Worm (Caenorhabditis elegans) whole organism, L1 larva: ENCODE data around the gene srh-299.

Experiments used
- C04F5.9 ChIP-seq: sonication (generic microtip); optimal IDR thresholded peaks from 2 replicates; lab custom pipeline; 2016; ENCODE audit warnings: missing genetic modification characterization, missing compliant biosample characterization
- C16A3.4 ChIP-seq: fragments of 150-350 bp; optimal IDR thresholded peaks from 2 replicates; lab custom pipeline; 2014; ENCODE audit warnings: missing biosample characterization, missing genetic modification characterization
- C34B4.2 ChIP-seq: sonication (generic microtip); optimal IDR thresholded peaks from 2 replicates; lab custom pipeline; 2017; ENCODE audit warnings: mild to moderate bottlenecking, missing genetic modification characterization, missing compliant biosample characterization
- ceh-63 ChIP-seq: fragments of 200-800 bp; sonication (Bioruptor generic); optimal IDR thresholded peaks from 2 replicates; lab custom pipeline; 2018; ENCODE audit warnings: mild to moderate bottlenecking, missing genetic modification characterization, missing compliant biosample characterization
- ceh-88 ChIP-seq: fragments of 200-800 bp; sonication (Bioruptor generic); IDR thresholded peaks from 2 replicates; pipeline ENCODE4 v1.3.6; 2022; ENCODE audit warnings: missing genetic modification characterization, missing compliant biosample characterization
- dpl-1 ChIP-seq, 3 experiments: fragments of 150-350 bp in 2 of 3; sonication (generic microtip) in 1 of 3; optimal IDR thresholded peaks; 2 replicates each; lab custom pipeline; 2014 to 2017; ENCODE audit warnings: missing biosample characterization in 3 of 3, missing genetic modification characterization in 3 of 3, missing genetic modification reagents in 3 of 3
- dsc-1 ChIP-seq: sonication (generic microtip); optimal IDR thresholded peaks from 2 replicates; lab custom pipeline; 2016; ENCODE audit warnings: mild to moderate bottlenecking, missing genetic modification characterization, missing compliant biosample characterization
- efl-1 ChIP-seq, 4 experiments: fragments of 150-350 bp; optimal IDR thresholded peaks in 3 of 4; peaks in 1 of 4; 1 replicate in 1 of 4; 2 replicates in 3 of 4; lab custom pipeline; 2014; ENCODE audit warnings: missing biosample characterization in 2 of 4, missing genetic modification characterization in 2 of 4, missing genetic modification reagents in 2 of 4
- efl-3 ChIP-seq: fragments of 200-800 bp; sonication (Bioruptor generic); optimal IDR thresholded peaks from 2 replicates; lab custom pipeline; 2018; ENCODE audit warnings: mild to moderate bottlenecking, missing genetic modification characterization, missing compliant biosample characterization
- egl-13 ChIP-seq: sonication (generic microtip); optimal IDR thresholded peaks from 2 replicates; lab custom pipeline; 2016; ENCODE audit warnings: missing genotype, missing genetic modification reagents, missing genetic modification characterization, missing compliant biosample characterization
- elt-2 ChIP-seq: sonication (generic microtip); optimal IDR thresholded peaks from 2 replicates; lab custom pipeline; 2016; ENCODE audit warnings: missing genetic modification characterization, mild to moderate bottlenecking, inconsistent platforms, missing compliant biosample characterization, missing genetic modification reagents
- fkh-10 ChIP-seq: sonication (generic microtip); optimal IDR thresholded peaks from 2 replicates; lab custom pipeline; 2017; ENCODE audit warnings: missing biosample characterization, missing genetic modification reagents, missing genetic modification characterization
- fkh-4 ChIP-seq: sonication (generic microtip); optimal IDR thresholded peaks from 2 replicates; lab custom pipeline; 2016; ENCODE audit warnings: missing compliant biosample characterization, missing genetic modification characterization, borderline replicate concordance
- fkh-8 ChIP-seq: sonication (generic microtip); optimal IDR thresholded peaks from 2 replicates; lab custom pipeline; 2016; ENCODE audit warnings: mild to moderate bottlenecking, missing genetic modification characterization, missing compliant biosample characterization
- hlh-17 ChIP-seq: fragments of 200-800 bp; sonication (Bioruptor generic); optimal IDR thresholded peaks from 2 replicates; lab custom pipeline; 2018; ENCODE audit warnings: missing genetic modification characterization, mild to moderate bottlenecking, missing compliant biosample characterization, moderate library complexity, borderline replicate concordance
- hlh-4 ChIP-seq: sonication (generic microtip); optimal IDR thresholded peaks from 2 replicates; lab custom pipeline; 2016; ENCODE audit warnings: mild to moderate bottlenecking, missing genetic modification characterization, missing compliant biosample characterization
- jun-1 ChIP-seq: fragments of 150-350 bp; optimal IDR thresholded peaks from 2 replicates; lab custom pipeline; 2014; ENCODE audit warnings: missing biosample characterization, missing genetic modification reagents, missing genetic modification characterization
- lin-13 ChIP-seq: fragments of 150-350 bp; optimal IDR thresholded peaks from 2 replicates; lab custom pipeline; 2014; ENCODE audit warnings: missing biosample characterization, missing genetic modification reagents, missing genetic modification characterization
- mdl-1 ChIP-seq, 2 experiments: fragments of 150-350 bp; optimal IDR thresholded peaks; 2 replicates each; lab custom pipeline; 2014 to 2017; ENCODE audit warnings: missing biosample characterization in 2 of 2, missing genetic modification characterization in 2 of 2, inconsistent platforms in 1 of 2
- nhr-11 ChIP-seq: fragments of 150-350 bp; optimal IDR thresholded peaks from 2 replicates; lab custom pipeline; 2014; ENCODE audit warnings: missing biosample characterization, missing genetic modification characterization
- nhr-71 ChIP-seq: sonication (generic microtip); optimal IDR thresholded peaks from 2 replicates; lab custom pipeline; 2016; ENCODE audit warnings: mild to moderate bottlenecking, missing genetic modification characterization, moderate library complexity, missing compliant biosample characterization
- nhr-90 ChIP-seq: sonication (generic microtip); optimal IDR thresholded peaks from 2 replicates; lab custom pipeline; 2016; ENCODE audit warnings: mild to moderate bottlenecking, missing genetic modification characterization, missing compliant biosample characterization; ENCODE audit not compliant: poor library complexity
- rnt-1 ChIP-seq: sonication (generic microtip); optimal IDR thresholded peaks from 2 replicates; lab custom pipeline; 2016; ENCODE audit warnings: mild to moderate bottlenecking, missing genetic modification characterization, moderate library complexity, missing compliant biosample characterization
- skn-1 ChIP-seq: fragments of 150-350 bp; optimal IDR thresholded peaks from 2 replicates; lab custom pipeline; 2014; ENCODE audit warnings: missing biosample characterization, missing genetic modification characterization
- snpc-4 ChIP-seq: fragments of 150-350 bp; optimal IDR thresholded peaks from 2 replicates; lab custom pipeline; 2014; ENCODE audit warnings: missing biosample characterization, missing genetic modification characterization
- sox-4 ChIP-seq: sonication (generic microtip); optimal IDR thresholded peaks from 2 replicates; lab custom pipeline; 2016; ENCODE audit warnings: missing genetic modification characterization, missing compliant biosample characterization
- sptf-1 ChIP-seq: fragments of 150-350 bp; optimal IDR thresholded peaks from 2 replicates; lab custom pipeline; 2014; ENCODE audit warnings: missing biosample characterization, missing genetic modification characterization
- swsn-7 ChIP-seq: sonication (generic microtip); optimal IDR thresholded peaks from 2 replicates; lab custom pipeline; 2016; ENCODE audit warnings: missing genetic modification characterization, missing compliant biosample characterization
- tlp-1 ChIP-seq: fragments of 150-350 bp; optimal IDR thresholded peaks from 2 replicates; lab custom pipeline; 2014; ENCODE audit warnings: missing biosample characterization, missing genetic modification characterization
- unc-130 ChIP-seq: fragments of 150-350 bp; optimal IDR thresholded peaks from 2 replicates; lab custom pipeline; 2017; ENCODE audit warnings: missing biosample characterization, missing genetic modification characterization, inconsistent platforms
- unc-30 ChIP-seq: sonication (generic microtip); optimal IDR thresholded peaks from 2 replicates; lab custom pipeline; 2017; ENCODE audit warnings: missing biosample characterization, missing genetic modification characterization
- unc-98 ChIP-seq: fragments of 200-800 bp; sonication (Bioruptor generic); IDR thresholded peaks from 2 replicates; pipeline ENCODE4 v1.3.6; 2022; ENCODE audit warnings: missing genetic modification characterization, missing compliant biosample characterization
- xbp-1 ChIP-seq: sonication (generic microtip); optimal IDR thresholded peaks from 2 replicates; lab custom pipeline; 2016; ENCODE audit warnings: missing genetic modification characterization, missing compliant biosample characterization

srh-299 gene

ce11 chrV:15899696-15900095, 36.6 kb downstream of the srh-299 start, which contains the start of gene T06C12.14:
Gene T06C12.14 (plus strand): TSS chrV:15899996.
- TF ChIP-seq efl-1 (optimal IDR thresholded peaks at IDR 0.05; lab: Kevin White, UChicago) (no peak), efl-1 (GFP tag; optimal IDR thresholded peaks at IDR 0.05 in 1 of 2; lab: Kevin White, UChicago) (no peak), unc-130 (tag; lab: Kevin White, UChicago) (no peak), mdl-1 (tag; optimal IDR thresholded peaks at IDR 0.05; lab: Kevin White, UChicago) (no peak), ceh-63 (GFP tag; lab: Kevin White, UChicago) (no peak)

ce11 chrV:15900564-15900963, 37.4 kb downstream of the srh-299 start:
- TF ChIP-seq efl-1 (optimal IDR thresholded peaks at IDR 0.05; lab: Kevin White, UChicago), result no peak
- peak in 1 of 2 experiments; percentile 90 for TF ChIP-seq efl-1 (GFP tag; optimal IDR thresholded peaks at IDR 0.05 in 1 of 2; lab: Kevin White, UChicago)
- no peak for TF ChIP-seq jun-1 (tag; lab: Kevin White, UChicago)
- TF ChIP-seq hlh-4 (tag; lab: Kevin White, UChicago), result no peak
- no peak for TF ChIP-seq lin-13 (GFP tag; lab: Kevin White, UChicago)

- TF ChIP-seq elt-2 (tag; lab: Kevin White, UChicago), result peak; percentile 4
These were observed 42.4 kb downstream of the srh-299 start, which contains the start of the genes F35E8.1 and F35E8.2 for ce11 chrV:15905530-15905929. Gene F35E8.1 (minus strand): TSS chrV:15905630. Gene F35E8.2 (plus strand): TSS chrV:15905661.

DNA sequence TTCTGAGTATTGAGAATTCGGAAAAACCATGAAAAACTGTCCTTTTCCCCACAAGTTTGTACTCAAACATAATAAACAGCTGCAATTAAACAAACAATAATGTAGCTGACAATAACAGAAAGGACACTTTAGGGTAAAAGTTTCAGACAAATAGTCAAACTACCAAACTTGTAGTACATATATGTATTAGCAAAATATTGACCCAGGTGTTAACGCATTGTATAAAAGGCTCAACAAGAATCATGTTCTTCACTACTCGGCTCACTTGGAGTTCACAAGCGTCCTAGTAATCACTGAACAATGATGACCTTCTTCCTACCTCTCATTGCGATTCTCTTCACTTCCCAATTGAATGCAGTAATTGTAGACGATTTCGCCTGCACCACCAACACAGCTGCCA, 48.7 kb downstream of the srh-299 start, which contains the start of gene F35E8.6:
TSS of gene F35E8.6 (plus strand) at position 301 of the 400 bp plus-strand sequence.
- no peak for TF ChIP-seq nhr-71 (tag; lab: Kevin White, UChicago)
- no peak for TF ChIP-seq swsn-7 (tag; lab: Kevin White, UChicago)
- TF ChIP-seq unc-30 (tag; lab: Kevin White, UChicago), result no peak
- no peak for TF ChIP-seq xbp-1 (tag; lab: Kevin White, UChicago)
- no peak for TF ChIP-seq fkh-8 (tag; lab: Kevin White, UChicago)
- TF ChIP-seq lin-13 (GFP tag; lab: Kevin White, UChicago), result no peak
- TF ChIP-seq fkh-4, result no peak
- no peak for TF ChIP-seq C04F5.9 (tag; lab: Kevin White, UChicago)
- no peak for TF ChIP-seq unc-130 (tag; lab: Kevin White, UChicago)
- no peak for TF ChIP-seq nhr-90 (tag; lab: Kevin White, UChicago)
- TF ChIP-seq fkh-10 (GFP tag; lab: Kevin White, UChicago), result no peak
- TF ChIP-seq dpl-1 (GFP tag; optimal IDR thresholded peaks at IDR 0.05; lab: Kevin White, UChicago), result no peak
- no peak for TF ChIP-seq hlh-17 (GFP tag; lab: Kevin White, UChicago)
- no peak for TF ChIP-seq skn-1 (tag; lab: Kevin White, UChicago)
- no peak for TF ChIP-seq C16A3.4 (tag; lab: Kevin White, UChicago)
- no peak for TF ChIP-seq unc-98
- TF ChIP-seq snpc-4, result no peak
- no peak for TF ChIP-seq sox-4
- TF ChIP-seq nhr-11, result no peak
- TF ChIP-seq egl-13, result no peak

DNA sequence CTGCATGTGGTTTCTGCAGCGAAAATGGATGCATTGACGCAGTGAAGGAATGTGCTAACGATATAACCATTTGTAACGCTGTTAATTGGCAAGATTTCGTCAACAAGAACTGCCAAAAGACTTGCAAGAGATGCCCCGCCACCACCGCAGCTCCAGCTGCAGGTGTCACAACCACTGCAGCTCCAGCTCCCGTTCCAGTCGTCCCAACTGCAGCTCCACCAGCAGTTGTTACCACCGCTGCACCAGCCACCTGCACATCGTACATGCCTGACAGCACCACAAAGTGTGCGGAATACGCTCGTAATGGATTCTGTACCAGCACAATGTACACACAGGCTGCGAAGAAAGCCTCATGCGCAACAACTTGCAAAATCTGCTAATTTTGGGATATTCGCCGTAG, 49.5 kb downstream of the srh-299 start:
- TF ChIP-seq mdl-1 (tag; optimal IDR thresholded peaks at IDR 0.05; lab: Kevin White, UChicago) (no peak), dsc-1 (no peak), C34B4.2 (no peak), rnt-1 (no peak), sptf-1 (tag; lab: Kevin White, UChicago) (no peak), tlp-1 (tag; lab: Kevin White, UChicago) (no peak), ceh-88 (no peak), efl-3 (GFP tag; lab: Kevin White, UChicago) (no peak)
- TF ChIP-seq, all 84 proteins: peak for 0
